Worm (Caenorhabditis elegans) whole organism, L2 larva: ENCODE results near the gene immp-1.

Source experiments
- C34F6.9 ChIP-seq: fragments of 150-350 bp; optimal IDR thresholded peaks from 2 replicates; lab custom pipeline; 2014; ENCODE audit warnings: missing biosample characterization, missing genetic modification characterization
- F13H6.1 ChIP-seq: sonication (generic microtip); optimal IDR thresholded peaks from 2 replicates; lab custom pipeline; 2016; ENCODE audit warnings: missing genetic modification characterization, missing compliant biosample characterization
- R02D3.7 ChIP-seq: fragments of 150-350 bp; optimal IDR thresholded peaks from 2 replicates; lab custom pipeline; 2014; ENCODE audit warnings: missing biosample characterization, missing genetic modification characterization
- Y55F3AM.14 ChIP-seq: fragments of 200-800 bp; sonication (Bioruptor generic); optimal IDR thresholded peaks from 2 replicates; lab custom pipeline; 2018; ENCODE audit warnings: mild to moderate bottlenecking, missing genetic modification characterization, missing compliant biosample characterization
- ZK546.5 ChIP-seq: sonication (generic microtip); optimal IDR thresholded peaks from 2 replicates; lab custom pipeline; 2017; ENCODE audit warnings: missing biosample characterization, missing genetic modification characterization
- alr-1 ChIP-seq: fragments of 150-350 bp; optimal IDR thresholded peaks from 2 replicates; lab custom pipeline; 2014; ENCODE audit warnings: missing biosample characterization, missing genetic modification characterization
- aly-2 ChIP-seq: fragments of 150-350 bp; optimal IDR thresholded peaks from 2 replicates; lab custom pipeline; 2014; ENCODE audit warnings: missing biosample characterization, missing genetic modification characterization
- ama-1 ChIP-seq: fragments of 150-350 bp; optimal IDR thresholded peaks from 2 replicates; lab custom pipeline; 2018; ENCODE audit warnings: inconsistent platforms
- blmp-1 ChIP-seq: sonication (generic microtip); optimal IDR thresholded peaks from 2 replicates; lab custom pipeline; 2017; ENCODE audit warnings: missing genetic modification characterization, mild to moderate bottlenecking, missing compliant biosample characterization, antibody characterized with exemption, moderate library complexity; ENCODE audit not compliant: insufficient read depth
- ceh-16 ChIP-seq: fragments of 150-350 bp; optimal IDR thresholded peaks from 2 replicates; lab custom pipeline; 2014; ENCODE audit warnings: missing biosample characterization, missing genetic modification characterization
- ceh-82 ChIP-seq: fragments of 150-350 bp; optimal IDR thresholded peaks from 2 replicates; lab custom pipeline; 2014; ENCODE audit warnings: missing biosample characterization, missing genetic modification characterization
- crh-2 ChIP-seq: sonication (generic microtip); optimal IDR thresholded peaks from 2 replicates; lab custom pipeline; 2017; ENCODE audit warnings: missing biosample characterization, missing genetic modification characterization
- dmd-4 ChIP-seq: sonication (generic microtip); optimal IDR thresholded peaks from 2 replicates; lab custom pipeline; 2017; ENCODE audit warnings: missing biosample characterization, missing genetic modification characterization
- egl-27 ChIP-seq: sonication (generic microtip); optimal IDR thresholded peaks from 3 replicates; lab custom pipeline; 2017; ENCODE audit warnings: missing biosample characterization, missing genetic modification reagents, missing genetic modification characterization
- elt-1 ChIP-seq: fragments of 150-350 bp; optimal IDR thresholded peaks from 2 replicates; lab custom pipeline; 2014; ENCODE audit warnings: missing biosample characterization, missing genetic modification characterization
- elt-3 ChIP-seq: sonication (generic microtip); optimal IDR thresholded peaks from 2 replicates; lab custom pipeline; 2017; ENCODE audit warnings: missing biosample characterization, missing genetic modification characterization
- fos-1 ChIP-seq: fragments of 150-350 bp; optimal IDR thresholded peaks from 2 replicates; lab custom pipeline; 2014; ENCODE audit warnings: missing biosample characterization, missing genetic modification characterization
- gmeb-1 ChIP-seq: fragments of 150-350 bp; optimal IDR thresholded peaks from 2 replicates; lab custom pipeline; 2014; ENCODE audit warnings: missing biosample characterization, missing genetic modification characterization
- lin-11 ChIP-seq: fragments of 150-350 bp; sonication (generic microtip); optimal IDR thresholded peaks from 2 replicates; lab custom pipeline; 2014; ENCODE audit warnings: missing biosample characterization, missing genetic modification characterization, inconsistent platforms, mixed read lengths
- lin-13 ChIP-seq: fragments of 150-350 bp; optimal IDR thresholded peaks from 2 replicates; lab custom pipeline; 2014; ENCODE audit warnings: missing biosample characterization, missing genetic modification reagents, missing genetic modification characterization
- lin-39 ChIP-seq: fragments of 150-350 bp; optimal IDR thresholded peaks from 2 replicates; lab custom pipeline; 2014; ENCODE audit warnings: missing biosample characterization, missing genetic modification reagents, missing genetic modification characterization
- lsy-2 ChIP-seq, 2 experiments: fragments of 150-350 bp in 1 of 2; sonication (generic microtip) in 1 of 2; optimal IDR thresholded peaks; 2 replicates each; lab custom pipeline; 2014 to 2017; ENCODE audit warnings: missing biosample characterization in 2 of 2, missing genetic modification characterization in 2 of 2
- mab-5 ChIP-seq: fragments of 150-350 bp; optimal IDR thresholded peaks from 2 replicates; lab custom pipeline; 2014; ENCODE audit warnings: missing biosample characterization, missing genetic modification characterization
- mbf-1 ChIP-seq: sonication (generic microtip); optimal IDR thresholded peaks from 2 replicates; lab custom pipeline; 2017; ENCODE audit warnings: missing biosample characterization, missing genetic modification characterization
- mdl-1 ChIP-seq, 2 experiments: fragments of 150-350 bp in 1 of 2; sonication (generic microtip) in 1 of 2; optimal IDR thresholded peaks; 2 replicates each; lab custom pipeline; 2017; ENCODE audit warnings: missing biosample characterization in 2 of 2, missing genetic modification characterization in 2 of 2
- nhr-10 ChIP-seq: sonication (generic microtip); optimal IDR thresholded peaks from 2 replicates; lab custom pipeline; 2017; ENCODE audit warnings: missing biosample characterization, missing genetic modification characterization
- nhr-11 ChIP-seq: fragments of 150-350 bp; optimal IDR thresholded peaks from 2 replicates; lab custom pipeline; 2014; ENCODE audit warnings: missing biosample characterization, missing genetic modification characterization
- nhr-12 ChIP-seq: fragments of 150-350 bp; optimal IDR thresholded peaks from 2 replicates; lab custom pipeline; 2014; ENCODE audit warnings: missing biosample characterization, missing genetic modification characterization
- nhr-129 ChIP-seq: fragments of 150-350 bp; optimal IDR thresholded peaks from 2 replicates; lab custom pipeline; 2014; ENCODE audit warnings: missing biosample characterization, missing genetic modification characterization
- nhr-21 ChIP-seq: fragments of 150-350 bp; optimal IDR thresholded peaks from 2 replicates; lab custom pipeline; 2014; ENCODE audit warnings: missing biosample characterization, missing genetic modification characterization
- nhr-23 ChIP-seq: fragments of 150-350 bp; optimal IDR thresholded peaks from 2 replicates; lab custom pipeline; 2014; ENCODE audit warnings: missing biosample characterization, missing genetic modification reagents, missing genetic modification characterization
- nhr-237 ChIP-seq: fragments of 150-350 bp; optimal IDR thresholded peaks from 2 replicates; lab custom pipeline; 2014; ENCODE audit warnings: missing biosample characterization, missing genetic modification characterization
- nhr-25 ChIP-seq: fragments of 150-350 bp; sonication (generic microtip); optimal IDR thresholded peaks from 3 replicates; lab custom pipeline; 2014; ENCODE audit warnings: missing biosample characterization, missing genetic modification characterization
- nhr-6 ChIP-seq: fragments of 150-350 bp; optimal IDR thresholded peaks from 2 replicates; lab custom pipeline; 2014; ENCODE audit warnings: missing biosample characterization, missing genetic modification characterization
- nhr-77 ChIP-seq: fragments of 150-350 bp; optimal IDR thresholded peaks from 2 replicates; lab custom pipeline; 2014; ENCODE audit warnings: missing biosample characterization, missing genetic modification characterization
- peb-1 ChIP-seq: fragments of 150-350 bp; optimal IDR thresholded peaks from 2 replicates; lab custom pipeline; 2014; ENCODE audit warnings: missing biosample characterization, missing genetic modification characterization
- skn-1 ChIP-seq: sonication (generic microtip); optimal IDR thresholded peaks from 2 replicates; lab custom pipeline; 2017; ENCODE audit warnings: missing biosample characterization, missing genetic modification characterization
- sma-3 ChIP-seq: sonication (generic microtip); optimal IDR thresholded peaks from 2 replicates; lab custom pipeline; 2016; ENCODE audit warnings: missing genetic modification reagents, missing genetic modification characterization, missing compliant biosample characterization
- sma-9 ChIP-seq, 2 experiments: fragments of 150-350 bp in 1 of 2; sonication (generic microtip) in 1 of 2; optimal IDR thresholded peaks; 2 replicates each; lab custom pipeline; 2014 to 2016; ENCODE audit warnings: missing genetic modification characterization in 2 of 2, mild to moderate bottlenecking in 1 of 2, missing biosample characterization in 1 of 2, missing compliant biosample characterization in 1 of 2, missing genetic modification reagents in 1 of 2, moderate library complexity in 1 of 2
- snpc-4 ChIP-seq: fragments of 150-350 bp; optimal IDR thresholded peaks from 2 replicates; lab custom pipeline; 2014; ENCODE audit warnings: missing biosample characterization, missing genetic modification characterization
- unc-39 ChIP-seq: fragments of 150-350 bp; optimal IDR thresholded peaks from 2 replicates; lab custom pipeline; 2014; ENCODE audit warnings: missing biosample characterization, missing genetic modification characterization
- unc-55 ChIP-seq: fragments of 150-350 bp; sonication (generic microtip); optimal IDR thresholded peaks from 3 replicates; lab custom pipeline; 2014; ENCODE audit warnings: missing biosample characterization, missing genetic modification reagents, missing genetic modification characterization
- unc-62 ChIP-seq: fragments of 150-350 bp; optimal IDR thresholded peaks from 2 replicates; lab custom pipeline; 2014; ENCODE audit warnings: missing biosample characterization, missing genetic modification reagents, missing genetic modification characterization
- zag-1 ChIP-seq: fragments of 150-350 bp; optimal IDR thresholded peaks from 2 replicates; lab custom pipeline; 2014; ENCODE audit warnings: missing biosample characterization, missing genetic modification characterization
- ztf-1 ChIP-seq: fragments of 200-800 bp; sonication (Bioruptor generic); conservative IDR thresholded peaks from 2 replicates; pipeline ENCODE4 v1.3.6; 2022; ENCODE audit warnings: missing genetic modification characterization, missing compliant biosample characterization
- ztf-11 ChIP-seq: sonication (generic microtip); optimal IDR thresholded peaks from 2 replicates; lab custom pipeline; 2017; ENCODE audit warnings: missing biosample characterization, missing genetic modification characterization
- ztf-4 ChIP-seq: fragments of 150-350 bp; optimal IDR thresholded peaks from 2 replicates; lab custom pipeline; 2014; ENCODE audit warnings: missing biosample characterization, missing genetic modification characterization

The immp-1 gene

ce11 chrIII:11824088-11824487 lies 49.3 kb downstream of the immp-1 start:
- TF ChIP-seq unc-55: no peak
- TF ChIP-seq nhr-21 (tag; lab: Kevin White, UChicago): no peak
- TF ChIP-seq unc-39: no peak
- TF ChIP-seq nhr-237 (tag; lab: Kevin White, UChicago): no peak
- TF ChIP-seq sma-9 (GFP tag; optimal IDR thresholded peaks at IDR 0.05; lab: Kevin White, UChicago): no peak
- no peak for TF ChIP-seq sma-9 (tag; optimal IDR thresholded peaks at IDR 0.05; lab: Kevin White, UChicago)
- TF ChIP-seq gmeb-1: no peak
- TF ChIP-seq snpc-4 (tag; lab: Kevin White, UChicago): no peak
- TF ChIP-seq ztf-11 (tag; lab: Kevin White, UChicago): no peak
- no peak for TF ChIP-seq mdl-1 (tag; optimal IDR thresholded peaks at IDR 0.05; lab: Kevin White, UChicago)
- no peak for TF ChIP-seq ama-1 (lab: Kevin White, UChicago)
- no peak for TF ChIP-seq F13H6.1
- no peak for TF ChIP-seq lin-11 (tag; lab: Kevin White, UChicago)
- TF ChIP-seq nhr-6: no peak
- no peak for TF ChIP-seq nhr-77 (tag; lab: Kevin White, UChicago)
- no peak for TF ChIP-seq nhr-129
- no peak for TF ChIP-seq mab-5 (tag; lab: Kevin White, UChicago)
- no peak for TF ChIP-seq fos-1 (tag; lab: Kevin White, UChicago)
- no peak for TF ChIP-seq C34F6.9 (tag; lab: Kevin White, UChicago)
- TF ChIP-seq nhr-11 (tag; lab: Kevin White, UChicago): no peak
- TF ChIP-seq nhr-10 (tag; lab: Kevin White, UChicago): no peak
- TF ChIP-seq, all 48 proteins: peak for 0

- TF ChIP-seq gmeb-1: no peak
- TF ChIP-seq skn-1 (tag; lab: Kevin White, UChicago): no peak
- TF ChIP-seq ztf-11 (tag; lab: Kevin White, UChicago): no peak
- no peak for TF ChIP-seq Y55F3AM.14
- TF ChIP-seq nhr-12 (tag; lab: Kevin White, UChicago): no peak
- no peak for TF ChIP-seq nhr-25 (tag; lab: Kevin White, UChicago)
- TF ChIP-seq lin-11 (tag; lab: Kevin White, UChicago): no peak
- no peak for TF ChIP-seq snpc-4 (tag; lab: Kevin White, UChicago)
- no peak for TF ChIP-seq ceh-16 (tag; lab: Kevin White, UChicago)
- TF ChIP-seq dmd-4 (tag; lab: Kevin White, UChicago): no peak
- no peak for TF ChIP-seq nhr-6
- TF ChIP-seq crh-2 (tag; lab: Kevin White, UChicago): no peak
- TF ChIP-seq ama-1 (lab: Kevin White, UChicago): no peak
- TF ChIP-seq lin-39 (tag; lab: Kevin White, UChicago): no peak
- TF ChIP-seq F13H6.1: no peak
- no peak for TF ChIP-seq mbf-1 (tag; lab: Kevin White, UChicago)
- no peak for TF ChIP-seq nhr-23 (tag; lab: Kevin White, UChicago)
These were observed 49.8 kb downstream of the immp-1 start for ce11 chrIII:11824580-11824979.

ce11 chrIII:11825654-11826053 lies 50.9 kb downstream of the immp-1 start:
- no peak for TF ChIP-seq alr-1 (tag; lab: Kevin White, UChicago)
- TF ChIP-seq nhr-21 (tag; lab: Kevin White, UChicago): no peak
- TF ChIP-seq ztf-4 (tag; lab: Kevin White, UChicago): no peak
- no peak for TF ChIP-seq egl-27 (tag; lab: Kevin White, UChicago)
- no peak for TF ChIP-seq aly-2
- TF ChIP-seq sma-9 (GFP tag; optimal IDR thresholded peaks at IDR 0.05; lab: Kevin White, UChicago): peak; percentile 0
- no peak for TF ChIP-seq sma-9 (tag; optimal IDR thresholded peaks at IDR 0.05; lab: Kevin White, UChicago)
- TF ChIP-seq Y55F3AM.14: no peak
- peak; percentile 3 for TF ChIP-seq snpc-4 (tag; lab: Kevin White, UChicago)
- peak; percentile 74 for TF ChIP-seq crh-2 (tag; lab: Kevin White, UChicago)
- TF ChIP-seq nhr-23 (tag; lab: Kevin White, UChicago): no peak
- TF ChIP-seq lin-13 (GFP tag; lab: Kevin White, UChicago): peak; percentile 51
- no peak for TF ChIP-seq blmp-1 (tag; lab: Kevin White, UChicago)
- TF ChIP-seq nhr-11 (tag; lab: Kevin White, UChicago): no peak
- TF ChIP-seq nhr-237 (tag; lab: Kevin White, UChicago): no peak
- no peak for TF ChIP-seq nhr-77 (tag; lab: Kevin White, UChicago)
- no peak for TF ChIP-seq ceh-16 (tag; lab: Kevin White, UChicago)
- TF ChIP-seq peb-1: no peak
- TF ChIP-seq nhr-10 (tag; lab: Kevin White, UChicago): no peak
- no peak for TF ChIP-seq elt-1 (tag; lab: Kevin White, UChicago)
- TF ChIP-seq ZK546.5: no peak
- no peak for TF ChIP-seq ceh-82 (tag; lab: Kevin White, UChicago)
- TF ChIP-seq ztf-1 (GFP tag; lab: Robert Waterston, UW): no peak
- peak; percentile 85 for TF ChIP-seq unc-55
- TF ChIP-seq nhr-12 (tag; lab: Kevin White, UChicago): no peak
- peak; percentile 21 for TF ChIP-seq nhr-25 (tag; lab: Kevin White, UChicago)
- peak; percentile 53 for TF ChIP-seq sma-3 (GFP tag; lab: Kevin White, UChicago)
- no peak for TF ChIP-seq unc-62
- TF ChIP-seq dmd-4 (tag; lab: Kevin White, UChicago): no peak
- TF ChIP-seq elt-3: no peak
- TF ChIP-seq skn-1 (tag; lab: Kevin White, UChicago): no peak
- TF ChIP-seq lsy-2 (tag; optimal IDR thresholded peaks at IDR 0.05; lab: Kevin White, UChicago): peak; percentile 36 to 85
- no peak for TF ChIP-seq lin-39 (tag; lab: Kevin White, UChicago)
- TF ChIP-seq nhr-6: no peak
- peak in 1 of 2 experiments; percentile 78 for TF ChIP-seq mdl-1 (tag; optimal IDR thresholded peaks at IDR 0.05; lab: Kevin White, UChicago)
- no peak for TF ChIP-seq ztf-11 (tag; lab: Kevin White, UChicago)
- peak; percentile 13 for TF ChIP-seq zag-1 (tag; lab: Kevin White, UChicago)
- TF ChIP-seq C34F6.9 (tag; lab: Kevin White, UChicago): peak; percentile 87
- no peak for TF ChIP-seq R02D3.7
